Fruit fly (Drosophila melanogaster): ENCODE results near the gene cact.

Gene cact

DNA sequence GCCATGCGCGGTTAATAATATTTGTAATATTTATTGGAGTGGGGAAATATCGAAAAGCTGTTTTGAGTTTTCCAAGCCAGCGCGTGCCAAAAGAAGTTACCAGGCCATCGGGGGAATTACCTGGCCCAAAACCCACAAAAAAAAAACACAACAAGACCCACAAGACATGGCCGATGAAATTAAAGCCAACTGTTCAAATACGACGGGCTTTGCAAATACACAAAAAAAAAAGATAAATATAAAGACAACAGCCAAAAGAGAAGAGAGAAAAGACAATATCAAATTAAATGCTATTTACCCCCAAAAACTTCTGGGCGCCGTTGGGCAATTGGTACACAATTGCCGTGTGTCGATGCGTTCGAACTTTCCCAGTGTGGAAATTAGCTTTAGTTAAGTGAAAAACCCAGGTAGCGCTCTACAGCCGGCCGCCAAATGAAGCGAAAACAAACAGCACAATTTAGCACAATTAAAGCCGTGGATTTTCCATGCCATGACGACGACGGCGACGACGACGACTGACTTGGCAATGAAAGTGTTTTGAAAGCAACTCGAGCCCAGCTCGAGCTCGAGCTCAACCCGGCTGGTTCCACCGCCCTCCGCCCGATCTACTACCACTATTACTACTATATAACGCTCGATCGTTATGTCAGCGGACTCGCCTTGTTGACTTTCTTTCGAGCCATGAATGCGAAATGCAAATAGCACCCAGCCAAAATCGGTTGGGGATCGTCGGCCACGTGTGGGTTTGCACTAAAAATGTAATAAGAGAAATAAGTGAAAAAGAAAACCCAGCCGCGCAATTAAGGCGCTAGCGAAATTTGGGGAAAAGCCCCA lies 8.0 kb downstream of the cact start (continued):
- TF ChIP-seq CG7357 (GFP tag; IDR thresholded peaks at IDR 0.05), result no peak
- no peak for TF ChIP-seq Trl (optimal IDR thresholded peaks at IDR 0.05)
- TF ChIP-seq Trl (GFP tag; optimal IDR thresholded peaks at IDR 0.05), result peak; percentile 64
- TF ChIP-seq unc-4 (GFP tag; IDR thresholded peaks at IDR 0.05; ENCODE audit: partially characterized antibody), result no peak
- TF ChIP-seq Ptx1 (GFP tag; IDR thresholded peaks at IDR 0.05), result no peak
- peak; percentile 9 for TF ChIP-seq Mes4 (GFP tag; optimal IDR thresholded peaks at IDR 0.05)
- no peak for TF ChIP-seq grau (tag; optimal IDR thresholded peaks at IDR 0.05)
- no peak; the same call in 1 of the 2 replicates for TF ChIP-seq CG42726 (GFP tag; IDR thresholded peaks at IDR 0.05; ENCODE audit: partially characterized antibody)
- TF ChIP-seq Fer1 (GFP tag; optimal IDR thresholded peaks at IDR 0.05), result peak; percentile 72
- no peak for TF ChIP-seq Deaf1 (tag; optimal IDR thresholded peaks at IDR 0.05)
- TF ChIP-seq CG7839 (tag; optimal IDR thresholded peaks at IDR 0.05), result peak; percentile 14
- no peak for TF ChIP-seq CG12219 (GFP tag; optimal IDR thresholded peaks at IDR 0.05)
- peak; percentile 2 for TF ChIP-seq kah (GFP tag; optimal IDR thresholded peaks at IDR 0.05)
- TF ChIP-seq kni (GFP tag; optimal IDR thresholded peaks at IDR 0.05), result peak; percentile 77
- peak; percentile 42 for TF ChIP-seq CG2120 (GFP tag; optimal IDR thresholded peaks at IDR 0.05)
- TF ChIP-seq gcm2 (GFP tag; optimal IDR thresholded peaks at IDR 0.05), result no peak
- peak; percentile 41 for TF ChIP-seq CG1529 (GFP tag; optimal IDR thresholded peaks at IDR 0.05)
- TF ChIP-seq tgo (GFP tag; IDR thresholded peaks at IDR 0.05), result no peak
- TF ChIP-seq ac (GFP tag; optimal IDR thresholded peaks at IDR 0.05), result no peak
- no peak for TF ChIP-seq CG10321 (GFP tag; IDR thresholded peaks at IDR 0.05)
- TF ChIP-seq H15 (GFP tag; IDR thresholded peaks at IDR 0.05), result no peak
- no peak for TF ChIP-seq pnt (GFP tag; optimal IDR thresholded peaks at IDR 0.05)
- TF ChIP-seq seq (GFP tag; IDR thresholded peaks at IDR 0.05), result peak; percentile 56; the same call in 1 of the 2 replicates
- TF ChIP-seq fd3F (GFP tag; optimal IDR thresholded peaks at IDR 0.05), result peak; percentile 46
- TF ChIP-seq B-H1 (GFP tag; IDR thresholded peaks at IDR 0.05), result peak; percentile 30; the same call in 1 of the 3 replicates
- peak; percentile 55; the same call in 1 of the 2 replicates for TF ChIP-seq Rfx (GFP tag; IDR thresholded peaks at IDR 0.05)
- no peak for TF ChIP-seq CG2202 (tag; optimal IDR thresholded peaks at IDR 0.05)
- TF ChIP-seq caup (GFP tag; optimal IDR thresholded peaks at IDR 0.05; ENCODE audit: severe bottlenecking), result peak; percentile 84
- peak; percentile 38 for TF ChIP-seq Dek (tag; optimal IDR thresholded peaks at IDR 0.05)
- peak; percentile 46; the same call in 1 of the 2 replicates for TF ChIP-seq CG9932 (GFP tag; IDR thresholded peaks at IDR 0.05)
- TF ChIP-seq tio (GFP tag; optimal IDR thresholded peaks at IDR 0.05), result peak; percentile 16
- TF ChIP-seq luna (GFP tag; optimal IDR thresholded peaks at IDR 0.05), result peak; percentile 28
- TF ChIP-seq CG15696 (tag; optimal IDR thresholded peaks at IDR 0.05), result no peak
- no peak for TF ChIP-seq CG14050 (GFP tag; IDR thresholded peaks at IDR 0.05)
- TF ChIP-seq CG15601 (tag; optimal IDR thresholded peaks at IDR 0.05), result peak; percentile 74
- TF ChIP-seq CG15269 (tag; optimal IDR thresholded peaks at IDR 0.05), result peak; percentile 43
- peak; percentile 43 for TF ChIP-seq CG18011 (GFP tag; optimal IDR thresholded peaks at IDR 0.05)
- TF ChIP-seq Hr51 (GFP tag; optimal IDR thresholded peaks at IDR 0.05), result no peak
- TF ChIP-seq zen2 (GFP tag; IDR thresholded peaks at IDR 0.05; ENCODE audit: partially characterized antibody), result no peak
- TF ChIP-seq ttk (GFP tag; IDR thresholded peaks at IDR 0.05), result no peak; the same call in 1 of the 2 replicates
- no peak for TF ChIP-seq CG8924 (tag; optimal IDR thresholded peaks at IDR 0.05)
- no peak for TF ChIP-seq CG3065 (GFP tag; optimal IDR thresholded peaks at IDR 0.05)
- no peak for TF ChIP-seq vfl (GFP tag; optimal IDR thresholded peaks at IDR 0.05)
- peak; percentile 64 for TF ChIP-seq CG10431 (GFP tag; optimal IDR thresholded peaks at IDR 0.05)
- peak; percentile 25 for TF ChIP-seq CG12155 (GFP tag; optimal IDR thresholded peaks at IDR 0.05)
- TF ChIP-seq CG17568 (GFP tag; optimal IDR thresholded peaks at IDR 0.05), result peak; percentile 67
- TF ChIP-seq chinmo (GFP tag; IDR thresholded peaks at IDR 0.05; ENCODE audit: partially characterized antibody), result no peak
- peak; percentile 33 for TF ChIP-seq CG7987 (GFP tag; optimal IDR thresholded peaks at IDR 0.05)
- 0 out of 3 replicates have a peak, but pooled peaks have one; percentile 11 for TF ChIP-seq zfh1 (GFP tag; IDR thresholded peaks at IDR 0.05)

All from whole organism, embryonic.